Comparison of ENCODE assay signal across 1 fruit fly cellular context in genomic region chr3R:14024919-14025387, dm6.
A peak's percentile ranks its signal among the peaks of the same experiment; 100 is the strongest.
TF ChIP-seq lines count a peak whose summit lies in the region.

No protein-coding gene starts in this region.

TF ChIP-seq in whole organism, embryonic, 481 proteins besides CTCF, POLR2A, EP300 and RAD21 (continued from another document):
- TF ChIP-seq lov (optimal IDR thresholded peaks at IDR 0.05; lab: Kevin White, UChicago) (no peak), lov (GFP tag; IDR thresholded peaks at IDR 0.05; lab: Robert Waterston, UW) (no peak), Lpt (GFP tag; optimal IDR thresholded peaks at IDR 0.05; lab: Kevin White, UChicago) (no peak), sd (tag; optimal IDR thresholded peaks at IDR 0.05; lab: Kevin White, UChicago) (peak; percentile 59), CG30403 (GFP tag; optimal IDR thresholded peaks at IDR 0.05; lab: Kevin White, UChicago) (peak; percentile 31), grn (GFP tag; optimal IDR thresholded peaks at IDR 0.05; lab: Kevin White, UChicago) (no peak), CG12071 (GFP tag; optimal IDR thresholded peaks at IDR 0.05; lab: Kevin White, UChicago) (peak; percentile 19), Poxn (GFP tag; IDR thresholded peaks at IDR 0.05; lab: Robert Waterston, UW) (no peak), sug (tag; optimal IDR thresholded peaks at IDR 0.05; lab: Kevin White, UChicago) (peak; percentile 84), CG13424 (tag; optimal IDR thresholded peaks at IDR 0.05; lab: Kevin White, UChicago) (peak; percentile 32), Meics (GFP tag; optimal IDR thresholded peaks at IDR 0.05; lab: Kevin White, UChicago) (peak; percentile 52), CG13296 (GFP tag; optimal IDR thresholded peaks at IDR 0.05; lab: Kevin White, UChicago) (peak; percentile 63), Optix (GFP tag; IDR thresholded peaks at IDR 0.05; lab: Robert Waterston, UW) (no peak), Fer1 (GFP tag; optimal IDR thresholded peaks at IDR 0.05; lab: Kevin White, UChicago) (peak; percentile 45), ATbp (GFP tag; optimal IDR thresholded peaks at IDR 0.05; lab: Kevin White, UChicago) (peak; percentile 97), pnt (GFP tag; optimal IDR thresholded peaks at IDR 0.05; lab: Kevin White, UChicago) (peak; percentile 8), ci (GFP tag; IDR thresholded peaks at IDR 0.05; lab: Robert Waterston, UW) (peak; percentile 5; the same call in 1 of the 3 replicates), HLH3B (GFP tag; IDR thresholded peaks at IDR 0.05; lab: Robert Waterston, UW) (peak; percentile 35; the same call in 1 of the 2 replicates), Deaf1 (tag; optimal IDR thresholded peaks at IDR 0.05; lab: Kevin White, UChicago) (peak; percentile 35), CG7839 (tag; optimal IDR thresholded peaks at IDR 0.05; lab: Kevin White, UChicago) (peak; percentile 3), Nf-YB (GFP tag; optimal IDR thresholded peaks at IDR 0.05; lab: Kevin White, UChicago) (peak; percentile 19), CG8388 (GFP tag; optimal IDR thresholded peaks at IDR 0.05; lab: Kevin White, UChicago) (no peak), CG16863 (GFP tag; optimal IDR thresholded peaks at IDR 0.05; lab: Kevin White, UChicago) (peak; percentile 8), CG17328 (GFP tag; IDR thresholded peaks at IDR 0.05; lab: Robert Waterston, UW) (peak; percentile 46; the same call in 1 of the 2 replicates), ttk (GFP tag; IDR thresholded peaks at IDR 0.05; lab: Robert Waterston, UW) (no peak), sqz (GFP tag; optimal IDR thresholded peaks at IDR 0.05; lab: Kevin White, UChicago) (peak; percentile 97), CG15696 (tag; optimal IDR thresholded peaks at IDR 0.05; lab: Kevin White, UChicago) (no peak), Hey (tag; optimal IDR thresholded peaks at IDR 0.05; lab: Kevin White, UChicago) (no peak), Adf1 (GFP tag; IDR thresholded peaks at IDR 0.05; lab: Robert Waterston, UW) (peak; percentile 81), lbe (GFP tag; optimal IDR thresholded peaks at IDR 0.05; lab: Kevin White, UChicago) (peak; percentile 78), CG8765 (GFP tag; IDR thresholded peaks at IDR 0.05; lab: Robert Waterston, UW) (no peak), CG12236 (GFP tag; optimal IDR thresholded peaks at IDR 0.05; lab: Kevin White, UChicago) (no peak), CG32772 (GFP tag; IDR thresholded peaks at IDR 0.05; lab: Robert Waterston, UW) (peak; percentile 48), Trl (optimal IDR thresholded peaks at IDR 0.05; lab: Kevin White, UChicago) (peak; percentile 35 to 70), Trl (GFP tag; optimal IDR thresholded peaks at IDR 0.05; lab: Kevin White, UChicago) (no peak), tx (GFP tag; optimal IDR thresholded peaks at IDR 0.05; lab: Kevin White, UChicago) (peak; percentile 39), Xrp1 (GFP tag; IDR thresholded peaks at IDR 0.05; lab: Robert Waterston, UW) (0 out of 2 replicates have a peak, but pooled peaks have one; percentile 11), CG34422 (GFP tag; IDR thresholded peaks at IDR 0.05; lab: Robert Waterston, UW) (peak; percentile 77; the same call in 1 of the 3 replicates), CG2678 (tag; optimal IDR thresholded peaks at IDR 0.05; lab: Kevin White, UChicago) (peak; percentile 48), CG10543 (GFP tag; optimal IDR thresholded peaks at IDR 0.05; lab: Kevin White, UChicago) (peak; percentile 82), CG6272 (GFP tag; IDR thresholded peaks at IDR 0.05; lab: Robert Waterston, UW) (no peak), gsb (GFP tag; IDR thresholded peaks at IDR 0.05; lab: Robert Waterston, UW) (no peak), CG6854 (GFP tag; optimal IDR thresholded peaks at IDR 0.05; lab: Kevin White, UChicago) (peak; percentile 18), pzg (GFP tag; optimal IDR thresholded peaks at IDR 0.05; lab: Kevin White, UChicago) (peak; percentile 15), org-1 (GFP tag; optimal IDR thresholded peaks at IDR 0.05; lab: Kevin White, UChicago) (no peak), CG12219 (GFP tag; optimal IDR thresholded peaks at IDR 0.05; lab: Kevin White, UChicago) (no peak), Mrtf (GFP tag; IDR thresholded peaks at IDR 0.05; lab: Robert Waterston, UW) (no peak), btn (GFP tag; optimal IDR thresholded peaks at IDR 0.05; lab: Kevin White, UChicago) (no peak), CG15514 (GFP tag; optimal IDR thresholded peaks at IDR 0.05; lab: Kevin White, UChicago) (peak; percentile 2), ken (GFP tag; IDR thresholded peaks at IDR 0.05; lab: Robert Waterston, UW) (no peak), CG18011 (GFP tag; optimal IDR thresholded peaks at IDR 0.05; lab: Kevin White, UChicago) (peak; percentile 14), CG7928 (GFP tag; optimal IDR thresholded peaks at IDR 0.05; lab: Kevin White, UChicago) (no peak), onecut (GFP tag; IDR thresholded peaks at IDR 0.05; lab: Robert Waterston, UW) (no peak), gro (GFP tag; optimal IDR thresholded peaks at IDR 0.05; lab: Kevin White, UChicago) (peak; percentile 56), CG14050 (GFP tag; IDR thresholded peaks at IDR 0.05; lab: Robert Waterston, UW) (no peak), CG5245 (GFP tag; optimal IDR thresholded peaks at IDR 0.05; lab: Kevin White, UChicago) (no peak), CG11723 (GFP tag; optimal IDR thresholded peaks at IDR 0.05; lab: Kevin White, UChicago) (no peak), seq (GFP tag; IDR thresholded peaks at IDR 0.05; lab: Robert Waterston, UW) (0 out of 2 replicates have a peak, but pooled peaks have one; percentile 18), CG12769 (tag; optimal IDR thresholded peaks at IDR 0.05; lab: Kevin White, UChicago) (peak; percentile 8), cg (GFP tag; optimal IDR thresholded peaks at IDR 0.05; lab: Kevin White, UChicago) (peak; percentile 1), Sox100B (GFP tag; optimal IDR thresholded peaks at IDR 0.05; lab: Kevin White, UChicago) (peak; percentile 30), nmo (GFP tag; optimal IDR thresholded peaks at IDR 0.05; lab: Kevin White, UChicago) (peak; percentile 28), odd (GFP tag; optimal IDR thresholded peaks at IDR 0.05; lab: Kevin White, UChicago) (peak; percentile 45), chn (GFP tag; optimal IDR thresholded peaks at IDR 0.05; lab: Kevin White, UChicago) (peak; percentile 13), Max (GFP tag; optimal IDR thresholded peaks at IDR 0.05; lab: Kevin White, UChicago) (peak; percentile 80), luna (GFP tag; optimal IDR thresholded peaks at IDR 0.05; lab: Kevin White, UChicago) (no peak), CG12942 (GFP tag; optimal IDR thresholded peaks at IDR 0.05; lab: Kevin White, UChicago) (no peak), crol (GFP tag; IDR thresholded peaks at IDR 0.05; lab: Robert Waterston, UW) (peak; percentile 82), bab2 (GFP tag; optimal IDR thresholded peaks at IDR 0.05; lab: Kevin White, UChicago) (no peak), CG16815 (GFP tag; optimal IDR thresholded peaks at IDR 0.05; lab: Kevin White, UChicago) (no peak), Chrac-16 (GFP tag; optimal IDR thresholded peaks at IDR 0.05; lab: Kevin White, UChicago) (no peak), Dbx (GFP tag; IDR thresholded peaks at IDR 0.05; lab: Robert Waterston, UW) (0 out of 3 replicates have a peak, but pooled peaks have one; percentile 56), nerfin-1 (tag; optimal IDR thresholded peaks at IDR 0.05; lab: Kevin White, UChicago) (peak; percentile 5), scrt (GFP tag; optimal IDR thresholded peaks at IDR 0.05; lab: Kevin White, UChicago) (peak; percentile 54), ash1 (GFP tag; optimal IDR thresholded peaks at IDR 0.05; lab: Kevin White, UChicago) (no peak), lilli (GFP tag; optimal IDR thresholded peaks at IDR 0.05; lab: Kevin White, UChicago) (peak; percentile 68), knrl (GFP tag; IDR thresholded peaks at IDR 0.05; lab: Robert Waterston, UW; ENCODE audit: partially characterized antibody) (no peak), Lhr (GFP tag; optimal IDR thresholded peaks at IDR 0.05; lab: Kevin White, UChicago) (peak; percentile 35), Spps (tag; optimal IDR thresholded peaks at IDR 0.05; lab: Kevin White, UChicago) (no peak), sens (GFP tag; lab: Kevin White, UChicago) (peak; percentile 60), sim (GFP tag; IDR thresholded peaks at IDR 0.05; lab: Robert Waterston, UW) (peak; percentile 68), CG11247 (GFP tag; IDR thresholded peaks at IDR 0.05; lab: Robert Waterston, UW) (no peak), CG10366 (GFP tag; IDR thresholded peaks at IDR 0.05; lab: Robert Waterston, UW) (no peak), CG8290 (GFP tag; optimal IDR thresholded peaks at IDR 0.05; lab: Kevin White, UChicago) (no peak), CG8290 (tag; optimal IDR thresholded peaks at IDR 0.05; lab: Kevin White, UChicago) (peak in 1 of 2 experiments; percentile 43), Antp (GFP tag; optimal IDR thresholded peaks at IDR 0.05; lab: Kevin White, UChicago) (no peak), mirr (GFP tag; optimal IDR thresholded peaks at IDR 0.05; lab: Kevin White, UChicago) (peak; percentile 91), p53 (GFP tag; optimal IDR thresholded peaks at IDR 0.05; lab: Kevin White, UChicago) (peak; percentile 89), kah (GFP tag; optimal IDR thresholded peaks at IDR 0.05; lab: Kevin White, UChicago) (peak; percentile 28)
